Worm (Caenorhabditis elegans) whole organism, mixed stage, embryonic: ENCODE results near the gene Y105C5B.19.

Experiments used
- M03D4.4 ChIP-seq: sonication (generic microtip); optimal IDR thresholded peaks from 2 replicates; lab custom pipeline; 2017; ENCODE audit warnings: mild to moderate bottlenecking, missing genetic modification characterization, missing compliant biosample characterization
- bed-3 ChIP-seq: fragments of 200-800 bp; sonication (Bioruptor generic); optimal IDR thresholded peaks from 3 replicates; lab custom pipeline; 2018; ENCODE audit warnings: mild to moderate bottlenecking, missing genetic modification characterization, moderate library complexity, missing compliant biosample characterization
- blmp-1 ChIP-seq: fragments of 150-350 bp; optimal IDR thresholded peaks from 2 replicates; lab custom pipeline; 2014; ENCODE audit warnings: missing biosample characterization, missing genetic modification characterization
- ceh-43 ChIP-seq: fragments of 200-800 bp; sonication (Bioruptor generic); optimal IDR thresholded peaks from 2 replicates; lab custom pipeline; 2018; ENCODE audit warnings: mild to moderate bottlenecking, missing genetic modification characterization, moderate library complexity, missing compliant biosample characterization
- ceh-83 ChIP-seq: fragments of 200-800 bp; sonication (Bioruptor generic); optimal IDR thresholded peaks from 2 replicates; lab custom pipeline; 2018; ENCODE audit warnings: mild to moderate bottlenecking, missing genetic modification characterization, missing compliant biosample characterization
- ces-1 ChIP-seq: fragments of 150-350 bp; optimal IDR thresholded peaks from 2 replicates; lab custom pipeline; 2014; ENCODE audit warnings: missing biosample characterization, missing genetic modification reagents, missing genetic modification characterization
- cnd-1 ChIP-seq: fragments of 200-800 bp; sonication (Bioruptor generic); optimal IDR thresholded peaks from 2 replicates; lab custom pipeline; 2018; ENCODE audit warnings: mild to moderate bottlenecking, missing genetic modification characterization, missing compliant biosample characterization
- elt-1 ChIP-seq: sonication (generic microtip); optimal IDR thresholded peaks from 2 replicates; lab custom pipeline; 2017; ENCODE audit warnings: missing genetic modification characterization, mild to moderate bottlenecking, missing compliant biosample characterization, antibody characterized with exemption, moderate library complexity, borderline replicate concordance; ENCODE audit not compliant: insufficient read depth
- elt-3 ChIP-seq: fragments of 150-350 bp; optimal IDR thresholded peaks from 2 replicates; lab custom pipeline; 2014; ENCODE audit warnings: missing biosample characterization, missing genetic modification characterization
- flh-1 ChIP-seq: fragments of 200-800 bp; sonication (Bioruptor generic); optimal IDR thresholded peaks from 2 replicates; lab custom pipeline; 2018; ENCODE audit warnings: mild to moderate bottlenecking, missing genetic modification characterization, moderate library complexity, missing compliant biosample characterization
- hlh-1 ChIP-seq: fragments of 150-350 bp; optimal IDR thresholded peaks from 2 replicates; lab custom pipeline; 2014; ENCODE audit warnings: missing biosample characterization, missing genetic modification reagents, missing genetic modification characterization
- lin-13 ChIP-seq: fragments of 150-350 bp; optimal IDR thresholded peaks from 2 replicates; lab custom pipeline; 2014; ENCODE audit warnings: missing biosample characterization, missing genetic modification characterization
- lsy-2 ChIP-seq: fragments of 150-350 bp; optimal IDR thresholded peaks from 2 replicates; lab custom pipeline; 2014; ENCODE audit warnings: missing biosample characterization, missing genetic modification characterization
- mab-5 ChIP-seq: fragments of 150-350 bp; optimal IDR thresholded peaks from 2 replicates; lab custom pipeline; 2014; ENCODE audit warnings: missing biosample characterization, missing genetic modification characterization
- mep-1 ChIP-seq: fragments of 150-350 bp; optimal IDR thresholded peaks from 2 replicates; lab custom pipeline; 2017; ENCODE audit warnings: missing biosample characterization, missing genetic modification reagents, missing genetic modification characterization, inconsistent platforms
- mls-2 ChIP-seq: sonication (generic microtip); optimal IDR thresholded peaks from 2 replicates; lab custom pipeline; 2016; ENCODE audit warnings: mild to moderate bottlenecking, missing genetic modification characterization, moderate library complexity, missing compliant biosample characterization
- nhr-12 ChIP-seq: fragments of 150-350 bp; optimal IDR thresholded peaks from 2 replicates; lab custom pipeline; 2014; ENCODE audit warnings: missing biosample characterization, missing genetic modification characterization
- nhr-237 ChIP-seq: fragments of 150-350 bp; optimal IDR thresholded peaks from 2 replicates; lab custom pipeline; 2014; ENCODE audit warnings: missing biosample characterization, missing genetic modification characterization
- nhr-76 ChIP-seq: sonication (generic microtip); optimal IDR thresholded peaks from 2 replicates; lab custom pipeline; 2017; ENCODE audit warnings: missing biosample characterization, missing genetic modification characterization
- pha-4 ChIP-seq: fragments of 150-350 bp; optimal IDR thresholded peaks from 2 replicates; lab custom pipeline; 2018; ENCODE audit warnings: missing biosample characterization, missing genetic modification reagents, missing genetic modification characterization
- sem-2 ChIP-seq: fragments of 200-800 bp; sonication (Bioruptor generic); optimal IDR thresholded peaks from 2 replicates; lab custom pipeline; 2018; ENCODE audit warnings: mild to moderate bottlenecking, missing genetic modification characterization, missing compliant biosample characterization
- snpc-4 ChIP-seq: fragments of 150-350 bp; optimal IDR thresholded peaks from 2 replicates; lab custom pipeline; 2014; ENCODE audit warnings: missing biosample characterization, missing genetic modification characterization
- sptf-1 ChIP-seq: sonication (generic microtip); optimal IDR thresholded peaks from 2 replicates; lab custom pipeline; 2017; ENCODE audit warnings: mild to moderate bottlenecking, missing genetic modification characterization, moderate library complexity, missing compliant biosample characterization
- tbx-8 ChIP-seq: fragments of 200-800 bp; sonication (Bioruptor generic); optimal IDR thresholded peaks from 2 replicates; lab custom pipeline; 2018; ENCODE audit warnings: mild to moderate bottlenecking, missing genetic modification characterization, moderate library complexity, missing compliant biosample characterization
- unc-120 ChIP-seq: sonication (generic microtip); optimal IDR thresholded peaks from 2 replicates; lab custom pipeline; 2017; ENCODE audit warnings: missing genetic modification characterization, missing compliant biosample characterization; ENCODE audit not compliant: poor library complexity, severe bottlenecking
- unc-39 ChIP-seq: fragments of 150-350 bp; optimal IDR thresholded peaks from 2 replicates; lab custom pipeline; 2014; ENCODE audit warnings: missing biosample characterization, missing genetic modification characterization
- unc-62 ChIP-seq: fragments of 150-350 bp; optimal IDR thresholded peaks from 2 replicates; lab custom pipeline; 2014; ENCODE audit warnings: missing biosample characterization, missing genetic modification reagents, missing genetic modification characterization
- zip-8 ChIP-seq: fragments of 150-350 bp; optimal IDR thresholded peaks from 2 replicates; lab custom pipeline; 2014; ENCODE audit warnings: missing biosample characterization, missing genetic modification characterization

Y105C5B.19 gene

DNA sequence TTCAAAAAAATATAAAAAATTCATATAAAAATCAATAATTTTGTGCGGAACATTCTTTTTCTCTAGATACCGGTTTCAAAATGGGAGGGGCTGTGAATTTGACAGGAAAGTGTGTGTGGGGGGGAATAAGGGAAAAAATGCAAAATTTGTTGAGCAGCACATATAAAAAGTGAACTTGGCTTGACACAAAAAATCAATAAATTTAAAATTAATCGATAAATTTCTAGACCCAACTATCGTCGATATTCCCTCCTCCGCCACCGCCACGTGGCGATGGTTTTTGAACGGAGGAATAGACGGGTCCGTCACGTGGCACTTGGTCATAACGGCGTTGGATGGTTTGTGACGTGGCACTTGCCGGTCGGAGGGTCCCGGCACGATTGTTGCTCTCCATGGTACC, 14.1 kb upstream of the Y105C5B.19 start:
- no peak for TF ChIP-seq lin-13 (tag; lab: Kevin White, UChicago)
- no peak for TF ChIP-seq sptf-1 (tag; lab: Kevin White, UChicago)
- no peak for TF ChIP-seq nhr-237 (tag; lab: Kevin White, UChicago)
- no peak for TF ChIP-seq unc-62 (GFP tag; lab: Kevin White, UChicago)
- no peak for TF ChIP-seq hlh-1
- no peak for TF ChIP-seq ceh-43 (GFP tag; lab: Kevin White, UChicago)

DNA sequence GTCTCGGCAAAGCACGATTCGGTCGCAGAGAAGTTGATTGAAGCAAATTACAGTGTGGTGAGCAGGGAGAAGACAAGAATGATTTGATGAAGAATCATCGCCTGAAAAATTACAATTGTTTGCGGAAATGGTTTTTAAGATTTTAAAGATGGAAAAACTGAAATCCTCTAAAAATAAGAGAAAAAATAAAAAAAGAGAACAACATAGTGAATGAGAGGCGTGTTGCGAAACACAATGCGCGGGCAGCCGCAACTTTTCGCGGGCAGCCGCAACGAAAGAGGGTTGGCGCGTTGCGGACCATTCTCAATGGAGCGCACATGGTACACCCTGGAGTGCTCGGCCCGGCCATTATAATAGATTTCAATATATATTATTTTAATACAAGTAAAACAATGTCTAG, 10.7 kb upstream of the Y105C5B.19 start, which contains the start of gene Y105C5B.20:
Gene Y105C5B.20 (minus strand): TSS at position 101 of the 400 bp plus-strand sequence.
- TF ChIP-seq blmp-1 (tag; lab: Kevin White, UChicago) (no peak), unc-39 (tag; lab: Kevin White, UChicago) (no peak), mep-1 (tag; lab: Kevin White, UChicago) (no peak), unc-62 (GFP tag; lab: Kevin White, UChicago) (no peak), ceh-43 (GFP tag; lab: Kevin White, UChicago) (no peak), ceh-83 (GFP tag; lab: Kevin White, UChicago) (no peak), ces-1 (GFP tag; lab: Kevin White, UChicago) (no peak)

DNA sequence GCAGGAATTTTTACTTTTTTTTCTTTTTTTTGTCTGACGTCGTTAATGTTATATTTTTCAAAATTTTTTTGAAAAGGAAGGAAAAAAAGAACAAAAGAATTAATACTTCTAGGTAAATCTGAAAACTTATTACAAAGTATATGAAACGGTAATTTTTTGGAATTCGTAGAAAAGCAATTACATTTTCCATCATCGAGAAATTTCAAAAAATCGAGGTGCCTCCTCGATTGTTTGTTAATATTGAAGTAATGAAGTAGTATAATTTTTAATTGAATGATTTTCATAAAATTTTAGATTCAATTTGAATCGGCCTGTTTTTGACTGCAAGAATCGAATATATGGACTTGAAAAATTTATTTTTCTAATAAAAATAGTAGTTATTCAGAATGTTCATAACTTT, 7.6 kb upstream of the Y105C5B.19 start:
- TF ChIP-seq ceh-83 (GFP tag; lab: Kevin White, UChicago) (no peak), unc-39 (tag; lab: Kevin White, UChicago) (no peak), mls-2 (tag; lab: Kevin White, UChicago) (no peak), lsy-2 (tag; lab: Kevin White, UChicago) (no peak), pha-4 (tag; lab: Kevin White, UChicago) (no peak), nhr-12 (tag; lab: Kevin White, UChicago) (no peak), unc-62 (GFP tag; lab: Kevin White, UChicago) (no peak), blmp-1 (tag; lab: Kevin White, UChicago) (no peak), mab-5 (tag; lab: Kevin White, UChicago) (no peak), M03D4.4 (tag; lab: Kevin White, UChicago) (no peak), ceh-43 (GFP tag; lab: Kevin White, UChicago) (no peak), elt-1 (tag; lab: Kevin White, UChicago) (no peak)

DNA sequence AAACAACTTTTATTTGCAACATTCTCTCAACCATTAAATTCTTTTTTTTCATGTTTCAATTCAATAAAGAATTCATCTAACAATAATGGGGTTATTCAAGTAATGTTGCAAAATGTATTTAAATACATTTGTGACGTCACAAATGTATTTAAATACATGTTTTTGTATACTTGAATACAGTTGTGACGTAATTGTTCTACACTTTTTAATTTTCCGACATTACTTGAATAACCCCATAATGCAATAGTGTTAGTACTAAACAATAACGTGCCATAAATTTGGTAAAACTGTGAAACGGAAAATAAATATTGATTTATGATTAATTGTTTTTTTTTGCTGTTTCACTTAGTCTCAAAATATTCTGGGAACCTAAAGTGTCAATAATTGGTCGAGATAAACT, 4.2 kb downstream of the Y105C5B.19 start:
- TF ChIP-seq zip-8 (tag; lab: Kevin White, UChicago): peak; percentile 83
- TF ChIP-seq, all 35 proteins: peak for 1; not testable (repeated sequence) for 34

DNA sequence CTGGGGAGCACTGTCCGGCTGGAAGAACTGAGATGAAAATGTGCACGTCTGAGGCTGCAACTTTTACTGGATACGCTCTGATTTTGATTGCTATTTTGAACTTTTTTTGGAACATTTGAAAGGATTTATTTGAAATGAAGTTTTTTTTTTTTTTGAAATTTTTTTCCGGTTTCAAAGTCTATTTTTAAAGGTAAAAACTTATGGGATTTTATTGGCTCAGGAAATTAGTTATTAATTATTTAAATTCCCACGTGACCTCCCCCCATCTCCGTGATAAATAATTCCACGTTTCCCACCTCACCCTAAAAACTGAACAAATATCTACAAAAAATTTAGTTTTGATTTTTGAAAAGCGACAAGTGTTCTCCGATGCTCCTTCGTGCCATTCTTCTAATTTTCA, 19.5 kb downstream of the Y105C5B.19 start, which contains the start of gene Y105C5B.18:
Gene Y105C5B.18 (plus strand): TSS at position 301 of the 400 bp plus-strand sequence.
- no peak for TF ChIP-seq cnd-1 (tag; lab: Kevin White, UChicago)
- no peak for TF ChIP-seq mab-5 (tag; lab: Kevin White, UChicago)
- TF ChIP-seq tbx-8: no peak
- TF ChIP-seq ces-1 (GFP tag; lab: Kevin White, UChicago): no peak
- TF ChIP-seq snpc-4 (tag; lab: Kevin White, UChicago): no peak
- no peak for TF ChIP-seq sem-2 (GFP tag; lab: Kevin White, UChicago)
- no peak for TF ChIP-seq ceh-83 (GFP tag; lab: Kevin White, UChicago)
- no peak for TF ChIP-seq M03D4.4 (tag; lab: Kevin White, UChicago)

DNA sequence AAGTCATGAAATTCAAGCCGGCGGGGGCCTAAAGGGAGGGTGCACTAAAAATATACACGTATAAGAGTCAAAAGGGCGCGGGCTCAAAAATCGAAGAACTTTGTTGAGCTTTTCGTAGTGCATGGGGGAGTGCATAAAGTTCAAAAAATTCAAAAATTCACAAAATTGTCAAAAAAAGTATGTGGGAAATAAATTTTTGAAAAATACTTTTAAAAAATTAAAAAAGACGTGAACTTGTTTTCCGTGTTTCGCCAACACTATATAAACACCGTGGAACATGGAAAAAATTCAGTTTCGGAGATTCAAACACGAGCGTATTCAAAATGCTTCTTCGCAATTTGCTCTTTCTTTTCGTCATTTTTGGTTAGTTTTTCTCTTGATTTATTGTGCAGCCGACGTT, 21.0 kb downstream of the Y105C5B.19 start, which contains the start of gene Y105C5B.17:
Gene Y105C5B.17 (plus strand): TSS at position 301 of the 400 bp plus-strand sequence.
- TF ChIP-seq nhr-76 (tag; lab: Kevin White, UChicago): no peak
- TF ChIP-seq sem-2 (GFP tag; lab: Kevin White, UChicago): no peak
- TF ChIP-seq bed-3 (GFP tag; lab: Kevin White, UChicago): no peak
- TF ChIP-seq elt-3: no peak
- no peak for TF ChIP-seq cnd-1 (tag; lab: Kevin White, UChicago)
- TF ChIP-seq ceh-43 (GFP tag; lab: Kevin White, UChicago): no peak
- TF ChIP-seq ces-1 (GFP tag; lab: Kevin White, UChicago): no peak
- no peak for TF ChIP-seq M03D4.4 (tag; lab: Kevin White, UChicago)
- no peak for TF ChIP-seq flh-1
- TF ChIP-seq sptf-1 (tag; lab: Kevin White, UChicago): no peak
- no peak for TF ChIP-seq mab-5 (tag; lab: Kevin White, UChicago)
- no peak for TF ChIP-seq lsy-2 (tag; lab: Kevin White, UChicago)
- no peak for TF ChIP-seq unc-62 (GFP tag; lab: Kevin White, UChicago)
- TF ChIP-seq nhr-237 (tag; lab: Kevin White, UChicago): no peak
- no peak for TF ChIP-seq unc-120 (tag; lab: Kevin White, UChicago)
- TF ChIP-seq, all 35 proteins: peak for 0
